Fruit fly (Drosophila melanogaster) whole organism, embryonic: ENCODE data around the gene CG9986.

Experiments used
- Atf3 ChIP-seq: fragments of 200-800 bp; sonication (Bioruptor generic); optimal IDR thresholded peaks from 3 replicates; lab custom pipeline; 2016; ENCODE audit warnings: missing biosample characterization, missing genetic modification characterization
- CG10147 ChIP-seq: fragments of 200-800 bp; sonication (Bioruptor generic); optimal IDR thresholded peaks from 2 replicates; lab custom pipeline; 2019; ENCODE audit warnings: missing biosample characterization, mild to moderate bottlenecking, missing genetic modification characterization, moderate library complexity
- CG1024 ChIP-seq: fragments of 200-800 bp; sonication (Bioruptor generic); IDR thresholded peaks from 2 replicates; pipeline ENCODE4 v1.3.6; 2022; ENCODE audit warnings: missing biosample characterization, missing genetic modification characterization
- CG10979 ChIP-seq: fragments of 200-800 bp; sonication (Bioruptor generic); optimal IDR thresholded peaks from 2 replicates; lab custom pipeline; 2018; ENCODE audit warnings: missing biosample characterization, mild to moderate bottlenecking, missing genetic modification characterization, moderate library complexity
- CG11093 ChIP-seq: fragments of 200-800 bp; sonication (Bioruptor generic); IDR thresholded peaks from 3 replicates; pipeline ENCODE4 v1.3.6; 2022; ENCODE audit warnings: missing biosample characterization, missing genetic modification characterization
- CG11504 ChIP-seq: fragments of 200-800 bp; sonication (Bioruptor generic); optimal IDR thresholded peaks from 3 replicates; lab custom pipeline; 2019; ENCODE audit warnings: missing biosample characterization, mild to moderate bottlenecking, missing genetic modification characterization, moderate library complexity
- CG11696 ChIP-seq: fragments of 200-800 bp; sonication (Bioruptor generic); IDR thresholded peaks from 2 replicates; pipeline ENCODE4 v1.3.6; 2022; ENCODE audit warnings: missing biosample characterization, missing genetic modification characterization
- CG12236 ChIP-seq: fragments of 200-800 bp; sonication (Bioruptor generic); optimal IDR thresholded peaks from 2 replicates; lab custom pipeline; 2016; ENCODE audit warnings: missing biosample characterization, missing genetic modification characterization
- CG1233 ChIP-seq: fragments of 200-800 bp; sonication (Bioruptor generic); optimal IDR thresholded peaks from 4 replicates; lab custom pipeline; 2018; ENCODE audit warnings: missing biosample characterization, mild to moderate bottlenecking, missing genetic modification characterization
- CG14710 ChIP-seq: fragments of 200-800 bp; sonication (Bioruptor generic); optimal IDR thresholded peaks from 3 replicates; lab custom pipeline; 2019; ENCODE audit warnings: missing biosample characterization, mild to moderate bottlenecking, missing genetic modification characterization, moderate library complexity
- CG16779 ChIP-seq: fragments of 200-800 bp; sonication (Bioruptor generic); IDR thresholded peaks from 2 replicates; pipeline ENCODE4 v1.3.6; 2022; ENCODE audit warnings: missing biosample characterization, missing genetic modification characterization
- CG18262 ChIP-seq: fragments of 200-800 bp; optimal IDR thresholded peaks from 3 replicates; lab custom pipeline; 2019; ENCODE audit warnings: missing biosample characterization, mild to moderate bottlenecking, missing genetic modification characterization, moderate library complexity
- CG2875 ChIP-seq: fragments of 200-800 bp; sonication (Bioruptor generic); optimal IDR thresholded peaks from 2 replicates; lab custom pipeline; 2017; ENCODE audit warnings: missing biosample characterization, mild to moderate bottlenecking, missing genetic modification characterization, missing genetic modification reagents
- CG31224 ChIP-seq: fragments of 200-800 bp; sonication (Bioruptor generic); IDR thresholded peaks from 2 replicates; pipeline ENCODE4 v1.3.6; 2022; ENCODE audit warnings: missing biosample characterization, missing genetic modification characterization
- CG3281 ChIP-seq: fragments of 200-800 bp; sonication (Bioruptor generic); optimal IDR thresholded peaks from 3 replicates; lab custom pipeline; 2017; ENCODE audit warnings: missing biosample characterization, mild to moderate bottlenecking, missing genetic modification characterization
- CG33557 ChIP-seq: fragments of 200-800 bp; sonication (Bioruptor generic); optimal IDR thresholded peaks from 2 replicates; lab custom pipeline; 2019; ENCODE audit warnings: missing biosample characterization, mild to moderate bottlenecking, missing genetic modification characterization, moderate library complexity
- CG3838 ChIP-seq: fragments of 200-800 bp; sonication (Bioruptor generic); optimal IDR thresholded peaks from 3 replicates; lab custom pipeline; 2016; ENCODE audit warnings: missing biosample characterization, missing genetic modification characterization
- CG3847 ChIP-seq: fragments of 200-800 bp; sonication (Bioruptor generic); IDR thresholded peaks from 2 replicates; pipeline ENCODE4 v1.3.6; 2022; ENCODE audit warnings: missing biosample characterization, missing genetic modification characterization
- CG4424 ChIP-seq: fragments of 200-800 bp; sonication (Bioruptor generic); optimal IDR thresholded peaks from 3 replicates; lab custom pipeline; 2016; ENCODE audit warnings: missing biosample characterization, missing genetic modification characterization
- CG4820 ChIP-seq: fragments of 200-800 bp; sonication (Bioruptor generic); optimal IDR thresholded peaks from 3 replicates; lab custom pipeline; 2016; ENCODE audit warnings: missing biosample characterization, missing genetic modification characterization
- CG6854 ChIP-seq: fragments of 200-800 bp; sonication (Bioruptor generic); optimal IDR thresholded peaks from 3 replicates; lab custom pipeline; 2017; ENCODE audit warnings: missing biosample characterization, mild to moderate bottlenecking, missing genetic modification characterization
- CG8089 ChIP-seq: fragments of 200-800 bp; sonication (Bioruptor generic); optimal IDR thresholded peaks from 3 replicates; lab custom pipeline; 2016; ENCODE audit warnings: missing biosample characterization, missing genetic modification characterization
- D ChIP-seq, 2 experiments: fragments of 200-800 bp in 1 of 2; fragments of >200 bp in 1 of 2; sonication (Bioruptor generic) in 1 of 2; optimal IDR thresholded peaks; 2 replicates in 1 of 2; 3 replicates in 1 of 2; lab custom pipeline; 2017; ENCODE audit warnings: mild to moderate bottlenecking in 1 of 2, missing biosample characterization in 1 of 2, missing genetic modification characterization in 1 of 2, missing genetic modification reagents in 1 of 2
- D19A ChIP-seq: fragments of 200-800 bp; optimal IDR thresholded peaks from 3 replicates; lab custom pipeline; 2019; ENCODE audit warnings: missing biosample characterization, mild to moderate bottlenecking, missing genetic modification characterization, moderate library complexity
- Elba2 ChIP-seq: fragments of 200-800 bp; sonication (Bioruptor generic); optimal IDR thresholded peaks from 3 replicates; lab custom pipeline; 2016; ENCODE audit warnings: missing biosample characterization, missing genetic modification characterization
- Ets65A ChIP-seq: fragments of 200-800 bp; sonication (Bioruptor generic); peaks from one replicate; lab custom pipeline; 2016; ENCODE audit warnings: missing biosample characterization, missing genetic modification characterization
- HmgD ChIP-seq: fragments of 200-800 bp; sonication (Bioruptor generic); optimal IDR thresholded peaks from 3 replicates; lab custom pipeline; 2016; ENCODE audit warnings: missing biosample characterization, missing genetic modification characterization
- Hmr ChIP-seq: fragments of 200-800 bp; sonication (Bioruptor generic); optimal IDR thresholded peaks from 3 replicates; lab custom pipeline; 2017; ENCODE audit warnings: mild to moderate bottlenecking, missing biosample characterization, missing genetic modification reagents, missing genetic modification characterization
- Jarid2 ChIP-seq: fragments of 200-800 bp; sonication (Bioruptor generic); optimal IDR thresholded peaks from 3 replicates; lab custom pipeline; 2017; ENCODE audit warnings: mild to moderate bottlenecking, missing biosample characterization, missing genetic modification reagents, missing genetic modification characterization
- Rfx ChIP-seq: fragments of 200-800 bp; sonication (Bioruptor generic); IDR thresholded peaks from 2 replicates; pipeline ENCODE4 v1.3.6; 2022; ENCODE audit warnings: missing biosample characterization, missing genetic modification characterization
- Sox102F ChIP-seq: fragments of 200-800 bp; sonication (Bioruptor generic); optimal IDR thresholded peaks from 2 replicates; lab custom pipeline; 2018; ENCODE audit warnings: missing biosample characterization, mild to moderate bottlenecking, missing genetic modification characterization, moderate library complexity
- al ChIP-seq: fragments of 200-800 bp; sonication (Bioruptor generic); IDR thresholded peaks from 2 replicates; pipeline ENCODE4 v1.3.6; 2022; ENCODE audit warnings: missing biosample characterization, missing genetic modification characterization
- bab2 ChIP-seq: fragments of 200-800 bp; sonication (Bioruptor generic); optimal IDR thresholded peaks from 2 replicates; lab custom pipeline; 2016; ENCODE audit warnings: missing biosample characterization, missing genetic modification characterization
- bbx ChIP-seq: fragments of 200-800 bp; sonication (Bioruptor generic); IDR thresholded peaks from 2 replicates; pipeline ENCODE4 v1.3.6; 2022; ENCODE audit warnings: missing biosample characterization, missing genetic modification characterization; ENCODE audit not compliant: partially characterized antibody
- bcd ChIP-seq: fragments of 200-800 bp; sonication (Bioruptor generic); optimal IDR thresholded peaks from 2 replicates; lab custom pipeline; 2017; ENCODE audit warnings: missing biosample characterization, mild to moderate bottlenecking, missing genetic modification characterization
- cato ChIP-seq: fragments of 200-800 bp; sonication (Bioruptor generic); optimal IDR thresholded peaks from 2 replicates; lab custom pipeline; 2016; ENCODE audit warnings: missing biosample characterization, missing genetic modification characterization, borderline replicate concordance
- crc ChIP-seq: fragments of 200-800 bp; sonication (Bioruptor generic); optimal IDR thresholded peaks from 2 replicates; lab custom pipeline; 2016; ENCODE audit warnings: missing biosample characterization, missing genetic modification characterization
- cwo ChIP-seq: fragments of 200-800 bp; sonication (Bioruptor generic); optimal IDR thresholded peaks from 3 replicates; lab custom pipeline; 2017; ENCODE audit warnings: missing biosample characterization, missing genetic modification characterization, mild to moderate bottlenecking, moderate library complexity, missing genetic modification reagents
- dmrt99B ChIP-seq: fragments of 200-800 bp; sonication (Bioruptor generic); optimal IDR thresholded peaks from 2 replicates; lab custom pipeline; 2018; ENCODE audit warnings: missing biosample characterization, mild to moderate bottlenecking, missing genetic modification characterization, moderate library complexity
- eve ChIP-seq, 2 experiments: fragments of >200 bp; optimal IDR thresholded peaks; 2 replicates each; lab custom pipeline; 2017; ENCODE audit warnings: missing biosample characterization in 2 of 2, missing genetic modification characterization in 2 of 2
- eyg ChIP-seq: fragments of 200-800 bp; sonication (Bioruptor generic); optimal IDR thresholded peaks from 3 replicates; lab custom pipeline; 2016; ENCODE audit warnings: missing biosample characterization, missing genetic modification characterization
- fd96Cb ChIP-seq: fragments of 200-800 bp; sonication (Bioruptor generic); optimal IDR thresholded peaks from 2 replicates; lab custom pipeline; 2018; ENCODE audit warnings: missing biosample characterization, mild to moderate bottlenecking, missing genetic modification characterization, moderate library complexity
- ind ChIP-seq: fragments of 200-800 bp; sonication (Bioruptor generic); optimal IDR thresholded peaks from 3 replicates; lab custom pipeline; 2016; ENCODE audit warnings: missing biosample characterization, missing genetic modification characterization
- nerfin-1 ChIP-seq: fragments of 200-800 bp; sonication (Bioruptor generic); optimal IDR thresholded peaks from 3 replicates; lab custom pipeline; 2019; ENCODE audit warnings: missing biosample characterization, mild to moderate bottlenecking, missing genetic modification characterization, moderate library complexity
- nom ChIP-seq: fragments of 200-800 bp; sonication (Bioruptor generic); optimal IDR thresholded peaks from 2 replicates; lab custom pipeline; 2017; ENCODE audit warnings: missing biosample characterization, missing genetic modification characterization, mild to moderate bottlenecking, moderate library complexity, missing genetic modification reagents
- phol ChIP-seq: fragments of 200-800 bp; sonication (Bioruptor generic); optimal IDR thresholded peaks from 3 replicates; lab custom pipeline; 2018; ENCODE audit warnings: missing biosample characterization, mild to moderate bottlenecking, missing genetic modification characterization, moderate library complexity
- sc ChIP-seq, 3 experiments: fragments of >200 bp in 2 of 3; fragments of 200-800 bp in 1 of 3; sonication (Bioruptor generic) in 1 of 3; optimal IDR thresholded peaks; 2 replicates in 2 of 3; 3 replicates in 1 of 3; lab custom pipeline; 2017; ENCODE audit warnings: mild to moderate bottlenecking in 1 of 3, missing biosample characterization in 1 of 3, missing genetic modification characterization in 1 of 3, missing genetic modification reagents in 1 of 3
- sens ChIP-seq: fragments of 200-800 bp; sonication (Bioruptor generic); peaks from one replicate; lab custom pipeline; 2016; ENCODE audit warnings: missing biosample characterization, missing genetic modification characterization
- tx ChIP-seq: fragments of 200-800 bp; sonication (Bioruptor generic); optimal IDR thresholded peaks from 2 replicates; lab custom pipeline; 2016; ENCODE audit warnings: missing biosample characterization, missing genetic modification characterization
- zen ChIP-seq: fragments of 200-800 bp; sonication (Bioruptor generic); optimal IDR thresholded peaks from 3 replicates; lab custom pipeline; 2018; ENCODE audit warnings: missing biosample characterization, mild to moderate bottlenecking, missing genetic modification characterization, moderate library complexity

CG9986 gene

DNA sequence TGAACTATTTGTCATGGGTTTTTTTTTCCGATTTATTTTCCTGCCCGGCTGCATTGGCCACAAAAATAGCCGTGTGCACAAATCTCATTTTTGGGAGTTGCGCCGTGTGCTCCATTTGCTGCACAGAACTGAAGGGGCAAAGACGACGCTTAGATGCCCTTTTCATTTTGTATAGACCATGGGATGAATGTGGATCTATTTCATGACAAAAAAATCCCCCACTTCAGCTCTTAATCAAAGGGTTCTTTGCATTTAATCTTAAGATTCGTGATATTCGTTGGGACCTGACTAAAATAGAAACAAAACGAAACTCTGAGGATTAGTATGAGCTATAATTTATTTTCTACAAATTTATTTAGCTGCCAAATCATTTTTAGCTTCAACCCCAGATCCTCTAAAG, 24.2 kb downstream of the CG9986 start (continued):
- TF ChIP-seq Sox102F (peak; percentile 26), Rfx (GFP tag; lab: Robert Waterston, UW) (no peak), fd96Cb (peak; percentile 18), CG11504 (tag; lab: Kevin White, UChicago) (peak; percentile 34), CG12236 (GFP tag; lab: Kevin White, UChicago) (no peak), CG33557 (no peak), bbx (GFP tag; lab: Robert Waterston, UW) (no peak), phol (peak; percentile 28), CG10147 (GFP tag; lab: Kevin White, UChicago) (no peak), HmgD (GFP tag; lab: Kevin White, UChicago) (no peak), CG4424 (GFP tag; lab: Kevin White, UChicago) (no peak), cwo (GFP tag; lab: Kevin White, UChicago) (no peak), CG16779 (GFP tag; lab: Robert Waterston, UW) (no peak), Hmr (GFP tag; lab: Kevin White, UChicago) (no peak), CG31224 (GFP tag; lab: Robert Waterston, UW) (no peak), eve (GFP tag; optimal IDR thresholded peaks at IDR 0.05; lab: Kevin White, UChicago) (no peak), CG4820 (peak; percentile 1), Jarid2 (GFP tag; lab: Kevin White, UChicago) (no peak), nerfin-1 (no peak), dmrt99B (tag; lab: Kevin White, UChicago) (peak; percentile 20), CG3281 (GFP tag; lab: Kevin White, UChicago) (no peak), nom (GFP tag; lab: Kevin White, UChicago) (no peak), CG14710 (tag; lab: Kevin White, UChicago) (peak; percentile 24), CG6854 (no peak), cato (no peak), al (GFP tag; lab: Robert Waterston, UW) (no peak), eyg (no peak), Atf3 (GFP tag; lab: Kevin White, UChicago) (no peak), CG18262 (tag; lab: Kevin White, UChicago) (peak; percentile 42), CG10979 (peak; percentile 28), ind (GFP tag; lab: Kevin White, UChicago) (no peak), CG1024 (GFP tag; lab: Robert Waterston, UW) (no peak), CG3847 (GFP tag; lab: Robert Waterston, UW) (no peak), D (optimal IDR thresholded peaks at IDR 0.05; lab: Kevin White, UChicago) (no peak), D (GFP tag; optimal IDR thresholded peaks at IDR 0.05; lab: Kevin White, UChicago) (peak; percentile 33), bab2 (no peak), CG11696 (no peak), Elba2 (GFP tag; lab: Kevin White, UChicago) (no peak), CG3838 (GFP tag; lab: Kevin White, UChicago) (no peak), CG2875 (no peak), sc (optimal IDR thresholded peaks at IDR 0.05; lab: Kevin White, UChicago) (no peak), sc (GFP tag; optimal IDR thresholded peaks at IDR 0.05; lab: Kevin White, UChicago) (peak; percentile 13), bcd (GFP tag; lab: Kevin White, UChicago) (no peak), CG11093 (no peak), Ets65A (GFP tag; lab: Kevin White, UChicago) (no peak), CG8089 (GFP tag; lab: Kevin White, UChicago) (no peak), D19A (peak; percentile 97), zen (tag; lab: Kevin White, UChicago) (no peak), tx (GFP tag; lab: Kevin White, UChicago) (no peak), CG1233 (GFP tag; lab: Kevin White, UChicago) (peak; percentile 8), sens (GFP tag; lab: Kevin White, UChicago) (peak; percentile 39), crc (no peak)
